Fruit fly (Drosophila melanogaster) whole organism, wandering third instar larva: ENCODE results near the gene Acp95EF.

Experiments
- Abd-B ChIP-seq: fragments of >200 bp; optimal IDR thresholded peaks from 2 replicates; lab custom pipeline; 2017; ENCODE audit warnings: missing biosample characterization, missing genetic modification characterization
- CG32264 ChIP-seq: fragments of 200-800 bp; sonication (Bioruptor generic); optimal IDR thresholded peaks from 2 replicates; lab custom pipeline; 2016; ENCODE audit warnings: missing biosample characterization, missing genetic modification characterization
- CG9705 ChIP-seq: fragments of 200-800 bp; sonication (Bioruptor generic); optimal IDR thresholded peaks from 2 replicates; lab custom pipeline; 2018; ENCODE audit warnings: missing biosample characterization, mild to moderate bottlenecking, missing genetic modification characterization
- CrebA ChIP-seq: fragments of 200-800 bp; sonication (Bioruptor generic); optimal IDR thresholded peaks from 2 replicates; lab custom pipeline; 2016; ENCODE audit warnings: missing biosample characterization, mild to moderate bottlenecking, missing genetic modification characterization, borderline replicate concordance
- Dfd ChIP-seq: fragments of >200 bp; optimal IDR thresholded peaks from 2 replicates; lab custom pipeline; 2017; ENCODE audit warnings: missing biosample characterization, missing genetic modification characterization
- Dif ChIP-seq: fragments of 200-275, 200-300 bp; sonication (Bioruptor generic); optimal IDR thresholded peaks from 2 replicates; lab custom pipeline; 2018; ENCODE audit warnings: missing biosample characterization, missing genetic modification characterization; ENCODE audit not compliant: partially characterized antibody
- GATAd ChIP-seq: sonication (Bioruptor generic); optimal IDR thresholded peaks from 2 replicates; lab custom pipeline; 2016; ENCODE audit warnings: missing biosample characterization, missing genetic modification characterization
- HLH106 ChIP-seq: fragments of 200-800 bp; optimal IDR thresholded peaks from 3 replicates; lab custom pipeline; 2019; ENCODE audit warnings: missing biosample characterization, mild to moderate bottlenecking, missing genetic modification characterization, moderate library complexity
- Hnf4 ChIP-seq: fragments of 200-800 bp; sonication (Bioruptor generic); optimal IDR thresholded peaks from 2 replicates; lab custom pipeline; 2016; ENCODE audit warnings: missing biosample characterization, mild to moderate bottlenecking, missing genetic modification characterization
- Hr78 ChIP-seq: fragments of >200 bp; optimal IDR thresholded peaks from 2 replicates; lab custom pipeline; 2017; ENCODE audit warnings: missing biosample characterization, missing genetic modification characterization
- Hr83 ChIP-seq: fragments of 200-300 bp; sonication (Bioruptor generic); optimal IDR thresholded peaks from 2 replicates; lab custom pipeline; 2016; ENCODE audit warnings: missing biosample characterization, mild to moderate bottlenecking, missing genetic modification characterization, moderate library complexity; ENCODE audit not compliant: poor library complexity, severe bottlenecking
- Jra ChIP-seq: sonication (Bioruptor generic); optimal IDR thresholded peaks from 2 replicates; lab custom pipeline; 2016; ENCODE audit warnings: missing biosample characterization, missing genetic modification characterization
- Mio ChIP-seq: sonication (Bioruptor generic); optimal IDR thresholded peaks from 2 replicates; lab custom pipeline; 2016; ENCODE audit warnings: missing biosample characterization, missing genetic modification characterization
- Myc ChIP-seq: fragments of >200 bp; optimal IDR thresholded peaks from 2 replicates; lab custom pipeline; 2017
- N ChIP-seq: fragments of >200 bp; optimal IDR thresholded peaks from 2 replicates; lab custom pipeline; 2018; ENCODE audit warnings: missing biosample characterization, missing external identifiers, missing genetic modification characterization
- OdsH ChIP-seq: fragments of 200-800 bp; sonication (Bioruptor generic); optimal IDR thresholded peaks from 2 replicates; lab custom pipeline; 2016; ENCODE audit warnings: missing biosample characterization, mild to moderate bottlenecking, missing genetic modification characterization
- Rel ChIP-seq, 2 experiments: fragments of 200-800 bp; sonication (Bioruptor generic) in 1 of 2; optimal IDR thresholded peaks; 2 replicates in 1 of 2; 3 replicates in 1 of 2; lab custom pipeline; 2016 to 2019; ENCODE audit warnings: mild to moderate bottlenecking in 2 of 2, missing biosample characterization in 2 of 2, missing genetic modification characterization in 2 of 2, moderate library complexity in 1 of 2
- Sp1 ChIP-seq: fragments of 200-800 bp; sonication (Bioruptor generic); optimal IDR thresholded peaks from 3 replicates; lab custom pipeline; 2019; ENCODE audit warnings: missing biosample characterization, mild to moderate bottlenecking, missing genetic modification characterization, moderate library complexity
- Vsx2 ChIP-seq: fragments of 200-300, 225-300 bp; sonication (Bioruptor generic); optimal IDR thresholded peaks from 2 replicates; lab custom pipeline; 2018; ENCODE audit warnings: missing biosample characterization, missing genetic modification characterization; ENCODE audit not compliant: partially characterized antibody
- br ChIP-seq: fragments of 200-800 bp; sonication (Bioruptor generic); optimal IDR thresholded peaks from 2 replicates; lab custom pipeline; 2016; ENCODE audit warnings: missing biosample characterization, missing genetic modification characterization
- brk ChIP-seq: fragments of 200-800 bp; sonication (Bioruptor generic); optimal IDR thresholded peaks from 2 replicates; lab custom pipeline; 2016; ENCODE audit warnings: missing biosample characterization, mild to moderate bottlenecking, missing genetic modification characterization
- dl ChIP-seq, 2 experiments: fragments of 175-275, 200-275 bp in 1 of 2; fragments of 200-275 bp in 1 of 2; sonication (Bioruptor generic); optimal IDR thresholded peaks; lab custom pipeline; 2018; ENCODE audit warnings: mild to moderate bottlenecking in 2 of 2, missing biosample characterization in 2 of 2, missing genetic modification characterization in 2 of 2, moderate library complexity in 2 of 2; ENCODE audit not compliant: partially characterized antibody in 2 of 2, insufficient read depth in 1 of 2
- dmrt93B ChIP-seq: fragments of 200-800 bp; sonication (Bioruptor generic); optimal IDR thresholded peaks from 2 replicates; lab custom pipeline; 2018; ENCODE audit warnings: missing biosample characterization, mild to moderate bottlenecking, missing genetic modification characterization
- dsf ChIP-seq: sonication (Bioruptor generic); optimal IDR thresholded peaks from 2 replicates; lab custom pipeline; 2016; ENCODE audit warnings: missing biosample characterization, missing genetic modification characterization, borderline replicate concordance
- ey ChIP-seq: fragments of 200-800 bp; sonication (Bioruptor generic); optimal IDR thresholded peaks from 2 replicates; lab custom pipeline; 2016; ENCODE audit warnings: missing biosample characterization, missing genetic modification characterization
- foxo ChIP-seq, 2 experiments: fragments of 200-800 bp; sonication (Bioruptor generic); optimal IDR thresholded peaks; 2 replicates in 1 of 2; 3 replicates in 1 of 2; lab custom pipeline; 2016 to 2017; ENCODE audit warnings: missing biosample characterization in 2 of 2, missing genetic modification characterization in 2 of 2
- fru ChIP-seq: fragments of 200-800 bp; sonication (Bioruptor generic); optimal IDR thresholded peaks from 3 replicates; lab custom pipeline; 2016; ENCODE audit warnings: missing biosample characterization, mild to moderate bottlenecking, missing genetic modification characterization
- h ChIP-seq: fragments of 200-800 bp; sonication (Bioruptor generic); optimal IDR thresholded peaks from 3 replicates; lab custom pipeline; 2016; ENCODE audit warnings: missing biosample characterization, mild to moderate bottlenecking, missing genetic modification characterization
- jim ChIP-seq: fragments of 175-275, 200-325 bp; sonication (Bioruptor generic); optimal IDR thresholded peaks from 2 replicates; lab custom pipeline; 2016; ENCODE audit warnings: missing biosample characterization, mild to moderate bottlenecking, missing genetic modification characterization
- lola ChIP-seq: fragments of >200 bp; optimal IDR thresholded peaks from 2 replicates; lab custom pipeline; 2017; ENCODE audit warnings: missing biosample characterization, missing genetic modification characterization
- pan ChIP-seq: fragments of >200 bp; optimal IDR thresholded peaks from 2 replicates; lab custom pipeline; 2017
- psq ChIP-seq: fragments of 200-800 bp; sonication (Bioruptor generic); optimal IDR thresholded peaks from 3 replicates; lab custom pipeline; 2017; ENCODE audit warnings: missing biosample characterization, mild to moderate bottlenecking, missing genetic modification characterization, moderate library complexity
- rgr ChIP-seq: fragments of 200-800 bp; sonication (Bioruptor generic); optimal IDR thresholded peaks from 3 replicates; lab custom pipeline; 2016; ENCODE audit warnings: missing biosample characterization, mild to moderate bottlenecking, missing genetic modification characterization
- sage ChIP-seq: fragments of 200-800 bp; sonication (Bioruptor generic); optimal IDR thresholded peaks from 2 replicates; lab custom pipeline; 2016; ENCODE audit warnings: missing biosample characterization, mild to moderate bottlenecking, missing genetic modification characterization
- sv ChIP-seq: fragments of 200-800 bp; sonication (Bioruptor generic); optimal IDR thresholded peaks from 3 replicates; lab custom pipeline; 2016; ENCODE audit warnings: missing biosample characterization, missing genetic modification characterization
- tai ChIP-seq: sonication (Bioruptor generic); optimal IDR thresholded peaks from 2 replicates; lab custom pipeline; 2016; ENCODE audit warnings: missing biosample characterization, missing genetic modification characterization
- usp ChIP-seq: fragments of >200 bp; optimal IDR thresholded peaks from 2 replicates; lab custom pipeline; 2017; ENCODE audit warnings: missing biosample characterization, missing genetic modification characterization
- woc ChIP-seq: sonication (Bioruptor generic); optimal IDR thresholded peaks from 2 replicates; lab custom pipeline; 2016; ENCODE audit warnings: missing biosample characterization, mild to moderate bottlenecking, missing genetic modification characterization

Acp95EF gene

DNA sequence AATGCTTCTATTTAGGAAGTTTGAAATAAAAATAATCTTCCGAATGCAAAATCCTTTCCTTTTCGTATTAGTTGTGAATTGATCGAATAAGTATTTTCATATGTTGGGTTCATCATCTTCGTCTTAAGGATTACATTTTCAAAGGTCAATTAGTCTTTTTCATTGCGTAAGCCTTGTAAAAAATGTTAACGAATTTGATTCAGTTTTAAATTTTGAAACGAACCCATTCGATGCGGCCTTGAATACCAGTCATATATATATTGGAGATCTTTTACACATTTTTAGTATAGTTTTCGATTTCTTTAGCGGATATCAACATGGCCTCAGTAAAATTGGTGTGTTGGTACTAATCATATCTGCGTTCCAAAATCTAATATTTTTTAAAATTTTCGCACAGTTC lies at the start of gene Acp95EF:
TSS of gene Acp95EF (plus strand) at position 301 of the 400 bp plus-strand sequence.
- no peak for TF ChIP-seq jim (GFP tag; lab: Kevin White, UChicago)
- no peak for TF ChIP-seq Dif
- no peak for TF ChIP-seq Hr78 (GFP tag; lab: Kevin White, UChicago)
- TF ChIP-seq dl (GFP tag; optimal IDR thresholded peaks at IDR 0.05; lab: Kevin White, UChicago; ENCODE audit: insufficient read depth in 1 of 2, partially characterized antibody in 2 of 2): no peak
- no peak for TF ChIP-seq brk (GFP tag; lab: Kevin White, UChicago)
- no peak for TF ChIP-seq OdsH (GFP tag; lab: Kevin White, UChicago)
- no peak for TF ChIP-seq foxo (GFP tag; optimal IDR thresholded peaks at IDR 0.05; lab: Kevin White, UChicago)
- TF ChIP-seq rgr (GFP tag; lab: Kevin White, UChicago): no peak
- TF ChIP-seq Sp1 (GFP tag; lab: Kevin White, UChicago): no peak
- no peak for TF ChIP-seq Abd-B (GFP tag; lab: Kevin White, UChicago)
- no peak for TF ChIP-seq N (GFP tag; lab: Kevin White, UChicago)
- TF ChIP-seq lola (GFP tag; lab: Kevin White, UChicago): no peak
- no peak for TF ChIP-seq CG9705 (GFP tag; lab: Kevin White, UChicago)
- no peak for TF ChIP-seq h (GFP tag; lab: Kevin White, UChicago)
- TF ChIP-seq, all 38 proteins: peak for 0

- TF ChIP-seq br (no peak), N (GFP tag; lab: Kevin White, UChicago) (no peak), brk (GFP tag; lab: Kevin White, UChicago) (no peak), Jra (no peak), Abd-B (GFP tag; lab: Kevin White, UChicago) (no peak), CrebA (GFP tag; lab: Kevin White, UChicago) (no peak), HLH106 (no peak), Dfd (GFP tag; lab: Kevin White, UChicago) (no peak), CG9705 (GFP tag; lab: Kevin White, UChicago) (no peak), sv (GFP tag; lab: Kevin White, UChicago) (no peak), Myc (lab: Kevin White, UChicago) (no peak), h (GFP tag; lab: Kevin White, UChicago) (no peak), pan (no peak), rgr (GFP tag; lab: Kevin White, UChicago) (no peak)
Observed at dm6 chr3R:24186188-24186587, 42.6 kb upstream of the Acp95EF start, which contains the start of gene mora. TSS of gene mora (plus strand) at chr3R:24186359.

DNA sequence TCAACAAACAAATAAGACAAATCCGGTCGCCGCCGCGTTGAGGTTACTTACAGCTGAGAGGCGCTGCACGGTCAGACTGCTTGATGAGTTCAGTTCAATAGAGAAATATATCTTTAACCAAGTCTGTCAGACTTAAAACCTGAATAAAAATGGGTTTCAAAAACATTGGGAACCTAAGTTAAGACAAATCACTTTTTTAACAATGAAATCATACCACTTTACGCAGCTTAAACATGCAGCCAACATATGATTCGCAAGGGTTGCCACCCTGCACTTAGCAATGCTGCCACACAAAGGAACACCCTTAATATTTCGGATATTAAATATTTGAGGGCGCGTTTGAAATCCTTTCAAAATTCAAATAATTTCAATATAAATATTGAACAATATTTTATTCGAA lies 40.2 kb upstream of the Acp95EF start, which contains the start of gene CG5515:
TSS of gene CG5515 (minus strand) at position 278 of the 400 bp plus-strand sequence.
- TF ChIP-seq Sp1 (GFP tag; lab: Kevin White, UChicago) (no peak), ey (GFP tag; lab: Kevin White, UChicago) (peak; percentile 63), CG32264 (no peak), psq (GFP tag; lab: Kevin White, UChicago) (peak; percentile 40), GATAd (GFP tag; lab: Kevin White, UChicago) (peak; percentile 15), Vsx2 (peak; percentile 100), Myc (lab: Kevin White, UChicago) (peak; percentile 19), Hr78 (GFP tag; lab: Kevin White, UChicago) (no peak), Jra (peak; percentile 64), fru (GFP tag; lab: Kevin White, UChicago) (no peak), woc (GFP tag; lab: Kevin White, UChicago) (peak; percentile 43), foxo (GFP tag; optimal IDR thresholded peaks at IDR 0.05; lab: Kevin White, UChicago) (peak in 1 of 2 experiments; percentile 79), Dif (peak; percentile 98), tai (GFP tag; lab: Kevin White, UChicago) (peak; percentile 82), dsf (GFP tag; lab: Kevin White, UChicago) (peak; percentile 47), sv (GFP tag; lab: Kevin White, UChicago) (peak; percentile 77), Hnf4 (GFP tag; lab: Kevin White, UChicago) (no peak), sage (GFP tag; lab: Kevin White, UChicago) (peak; percentile 10), h (GFP tag; lab: Kevin White, UChicago) (no peak), lola (GFP tag; lab: Kevin White, UChicago) (no peak), Rel (GFP tag; optimal IDR thresholded peaks at IDR 0.05; lab: Kevin White, UChicago) (no peak), Rel (tag; optimal IDR thresholded peaks at IDR 0.05; lab: Kevin White, UChicago) (no peak), Mio (GFP tag; lab: Kevin White, UChicago) (no peak), N (GFP tag; lab: Kevin White, UChicago) (no peak), br (peak; percentile 49), pan (no peak), Hr83 (no peak), brk (GFP tag; lab: Kevin White, UChicago) (no peak), usp (GFP tag; lab: Kevin White, UChicago) (no peak), CrebA (GFP tag; lab: Kevin White, UChicago) (no peak), CG9705 (GFP tag; lab: Kevin White, UChicago) (peak; percentile 32), jim (GFP tag; lab: Kevin White, UChicago) (no peak), rgr (GFP tag; lab: Kevin White, UChicago) (peak; percentile 76), OdsH (GFP tag; lab: Kevin White, UChicago) (peak; percentile 61), HLH106 (peak; percentile 67), dmrt93B (GFP tag; lab: Kevin White, UChicago) (no peak), dl (GFP tag; optimal IDR thresholded peaks at IDR 0.05; lab: Kevin White, UChicago; ENCODE audit: insufficient read depth in 1 of 2, partially characterized antibody in 2 of 2) (peak; percentile 73 to 95), Dfd (GFP tag; lab: Kevin White, UChicago) (no peak), Abd-B (GFP tag; lab: Kevin White, UChicago) (no peak)
- TF ChIP-seq, all 38 proteins: peak for 19
